Worm (Caenorhabditis elegans) whole organism, midembryonic: Measurements from ENCODE around the gene acaa-2.

Experiments used
- T22C8.4 ChIP-seq: fragments of 200-800 bp; sonication (Bioruptor generic); IDR thresholded peaks from 2 replicates; pipeline ENCODE4 v1.3.6; 2022; ENCODE audit warnings: missing genetic modification characterization, missing compliant biosample characterization
- cog-1 ChIP-seq: sonication (generic microtip); optimal IDR thresholded peaks from 2 replicates; lab custom pipeline; 2016; ENCODE audit warnings: missing genetic modification characterization, missing compliant biosample characterization
- flt-1 ChIP-seq: fragments of 200-800 bp; sonication (Bioruptor generic); IDR thresholded peaks from 2 replicates; pipeline ENCODE4 v1.3.6; 2022; ENCODE audit warnings: missing genetic modification characterization, missing compliant biosample characterization
- klf-2 ChIP-seq: fragments of 200-800 bp; sonication (Bioruptor generic); conservative IDR thresholded peaks from 2 replicates; pipeline ENCODE4 v1.3.6; 2022; ENCODE audit warnings: missing genetic modification reagents, missing genetic modification characterization, missing compliant biosample characterization
- med-1 ChIP-seq: sonication (generic microtip); optimal IDR thresholded peaks from 2 replicates; lab custom pipeline; 2017; ENCODE audit warnings: missing genetic modification characterization, mild to moderate bottlenecking, missing compliant biosample characterization, antibody characterized with exemption, missing genetic modification reagents; ENCODE audit not compliant: insufficient read depth
- ref-1 ChIP-seq: fragments of 200-800 bp; sonication (Bioruptor generic); conservative IDR thresholded peaks from 2 replicates; pipeline ENCODE4 v1.3.6; 2022; ENCODE audit warnings: missing genetic modification reagents, missing genetic modification characterization, missing compliant biosample characterization
- tab-1 ChIP-seq: fragments of 200-800 bp; sonication (Bioruptor generic); IDR thresholded peaks from 2 replicates; pipeline ENCODE4 v1.3.6; 2022; ENCODE audit warnings: missing genetic modification characterization, missing compliant biosample characterization
- ztf-23 ChIP-seq: fragments of 200-800 bp; sonication (Bioruptor generic); IDR thresholded peaks from 2 replicates; pipeline ENCODE4 v1.3.6; 2022; ENCODE audit warnings: missing genetic modification reagents, missing genetic modification characterization, missing compliant biosample characterization
- ztf-29 ChIP-seq: fragments of 200-800 bp; sonication (Bioruptor generic); IDR thresholded peaks from 2 replicates; pipeline ENCODE4 v1.3.6; 2022; ENCODE audit warnings: missing genetic modification reagents, missing genetic modification characterization, missing compliant biosample characterization

Gene acaa-2

ce11 chrIII:13388621-13389020, 43.9 kb downstream of the acaa-2 start:
- TF ChIP-seq ref-1 (GFP tag; lab: Robert Waterston, UW): no peak
- TF ChIP-seq flt-1: no peak
- no peak for TF ChIP-seq ztf-23 (GFP tag; lab: Robert Waterston, UW)
- TF ChIP-seq cog-1: no peak

DNA sequence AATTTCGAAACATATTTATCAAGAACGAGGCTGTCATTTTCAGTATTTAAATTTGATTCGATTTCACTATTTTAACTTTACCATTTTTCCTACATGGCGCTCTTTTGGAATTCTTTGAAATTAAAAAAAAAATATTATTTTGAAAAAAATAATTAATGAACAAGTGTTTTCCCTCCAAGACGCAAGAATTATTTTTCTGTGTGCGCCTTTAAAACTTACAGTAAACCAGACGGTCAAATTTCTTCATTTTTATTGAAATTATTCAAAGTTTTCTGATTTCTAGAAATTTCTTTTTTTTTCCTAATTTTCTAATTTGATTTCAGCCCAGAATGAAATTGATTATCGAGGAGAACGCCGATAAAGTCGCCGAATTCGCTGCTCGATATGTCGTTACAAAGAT, 44.3 kb downstream of the acaa-2 start, which contains the start of gene T03F6.3:
T03F6.3 (plus strand) TSS at position 318 of the 400 bp plus-strand sequence.
- TF ChIP-seq flt-1: no peak
- TF ChIP-seq klf-2 (GFP tag; lab: Robert Waterston, UW): no peak
- TF ChIP-seq ztf-29: no peak
- no peak for TF ChIP-seq med-1
- TF ChIP-seq ztf-23 (GFP tag; lab: Robert Waterston, UW): no peak
- no peak for TF ChIP-seq tab-1 (GFP tag; lab: Robert Waterston, UW)
- TF ChIP-seq T22C8.4 (GFP tag; lab: Robert Waterston, UW): no peak
- no peak for TF ChIP-seq cog-1
- TF ChIP-seq ref-1 (GFP tag; lab: Robert Waterston, UW): no peak

DNA sequence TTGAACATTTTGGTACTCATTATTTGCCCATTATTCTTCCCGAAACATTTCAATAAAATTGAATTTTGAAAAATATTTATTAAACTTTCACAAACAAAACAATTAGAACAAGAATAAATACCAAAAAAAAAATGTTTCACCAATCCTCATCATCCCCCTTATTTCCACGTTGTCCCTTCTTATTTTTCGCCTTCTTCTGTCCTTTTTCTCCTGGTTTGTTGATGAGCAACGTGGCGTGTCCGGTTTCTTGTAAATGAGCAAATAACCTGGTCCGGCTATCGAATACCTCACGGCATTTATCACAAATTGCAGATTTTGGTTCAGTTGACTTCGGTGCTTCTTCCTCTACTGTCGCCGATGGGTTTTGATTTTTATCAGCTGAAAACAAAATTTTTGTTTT, 46.1 kb downstream of the acaa-2 start:
- no peak for TF ChIP-seq ztf-29
- TF ChIP-seq T22C8.4 (GFP tag; lab: Robert Waterston, UW): no peak
- no peak for TF ChIP-seq cog-1
- TF ChIP-seq ztf-23 (GFP tag; lab: Robert Waterston, UW): no peak
- no peak for TF ChIP-seq flt-1
- no peak for TF ChIP-seq med-1
- no peak for TF ChIP-seq ref-1 (GFP tag; lab: Robert Waterston, UW)
- TF ChIP-seq tab-1 (GFP tag; lab: Robert Waterston, UW): no peak
- no peak for TF ChIP-seq klf-2 (GFP tag; lab: Robert Waterston, UW)

DNA sequence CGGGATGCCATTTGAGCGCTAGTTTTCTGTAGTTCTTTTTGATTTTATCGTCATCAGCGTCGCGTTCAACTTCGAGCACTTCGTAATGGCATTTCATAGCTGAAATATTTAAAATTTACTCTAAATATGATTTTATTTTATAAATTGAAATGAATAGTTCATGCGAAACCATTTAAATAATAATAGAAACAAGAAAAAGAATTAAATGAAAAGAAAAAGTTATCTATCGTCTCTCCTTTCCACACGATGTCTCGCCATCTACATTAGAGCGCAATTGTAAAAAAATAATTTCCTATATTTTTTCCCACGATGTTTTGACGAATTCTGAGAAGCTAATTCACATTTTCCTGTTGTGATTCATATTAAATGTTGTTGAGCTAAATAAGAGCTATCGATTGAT, 48.5 kb downstream of the acaa-2 start, which contains the start of gene dnj-17:
dnj-17 (minus strand) TSS at position 101 of the 400 bp plus-strand sequence.
- no peak for TF ChIP-seq cog-1
- TF ChIP-seq T22C8.4 (GFP tag; lab: Robert Waterston, UW): no peak
- no peak for TF ChIP-seq flt-1
- TF ChIP-seq klf-2 (GFP tag; lab: Robert Waterston, UW): no peak
- no peak for TF ChIP-seq ztf-23 (GFP tag; lab: Robert Waterston, UW)
- TF ChIP-seq tab-1 (GFP tag; lab: Robert Waterston, UW): no peak
- no peak for TF ChIP-seq ztf-29
- TF ChIP-seq ref-1 (GFP tag; lab: Robert Waterston, UW): no peak
- TF ChIP-seq med-1: no peak

- no peak for TF ChIP-seq flt-1
- TF ChIP-seq ztf-29: no peak
Observed at ce11 chrIII:13393647-13394046, 48.9 kb downstream of the acaa-2 start, which contains the start of gene qdpr-1. Gene qdpr-1 (plus strand): TSS chrIII:13393910.

DNA sequence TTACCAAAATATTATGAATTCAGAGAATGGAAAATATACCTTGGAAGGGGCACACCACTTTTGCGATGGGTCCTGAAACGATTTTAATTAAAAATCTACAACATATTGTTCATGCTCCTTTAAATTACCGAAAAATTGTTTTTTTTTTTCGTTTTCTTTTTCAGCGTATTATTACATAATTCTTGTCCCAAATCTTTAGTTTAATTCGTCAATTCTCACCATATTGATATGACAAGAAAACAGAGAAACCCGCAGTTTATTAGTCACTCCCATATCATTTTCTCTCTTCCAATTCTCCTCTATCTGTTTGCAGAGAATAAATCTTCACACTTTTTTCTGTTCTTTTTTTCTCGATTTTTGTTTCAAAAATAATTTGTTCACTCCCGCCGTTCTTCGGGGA, 50.5 kb downstream of the acaa-2 start, which contains the start of gene F11F1.1:
F11F1.1 (plus strand) TSS at position 301 of the 400 bp plus-strand sequence.
- TF ChIP-seq cog-1: no peak
- TF ChIP-seq tab-1 (GFP tag; lab: Robert Waterston, UW): no peak
- TF ChIP-seq flt-1: no peak
